Worm (Caenorhabditis elegans): ENCODE data around the gene srh-171.

The srh-171 gene

ce11 chrV:19999100-19999499 lies 33.6 kb downstream of the srh-171 start:
- TF ChIP-seq unc-39 (tag; optimal IDR thresholded peaks at IDR 0.05) = no peak
- no peak for TF ChIP-seq nhr-2 (tag; optimal IDR thresholded peaks at IDR 0.05)
- no peak for TF ChIP-seq ceh-39 (tag; optimal IDR thresholded peaks at IDR 0.05)
- no peak for TF ChIP-seq mls-2 (tag; optimal IDR thresholded peaks at IDR 0.05)
- TF ChIP-seq elt-1 (tag; optimal IDR thresholded peaks at IDR 0.05; ENCODE audit: borderline replicate concordance, insufficient read depth) = no peak
- no peak for TF ChIP-seq zip-8 (tag; optimal IDR thresholded peaks at IDR 0.05)
- TF ChIP-seq unc-62 (GFP tag; optimal IDR thresholded peaks at IDR 0.05) = no peak
- no peak for TF ChIP-seq bed-3 (GFP tag; optimal IDR thresholded peaks at IDR 0.05)
- no peak for TF ChIP-seq tbx-8 (GFP tag; optimal IDR thresholded peaks at IDR 0.05)
- TF ChIP-seq ham-2 (GFP tag; optimal IDR thresholded peaks at IDR 0.05) = no peak
- no peak for TF ChIP-seq mab-5 (tag; optimal IDR thresholded peaks at IDR 0.05)
- no peak for TF ChIP-seq nhr-28 (tag; optimal IDR thresholded peaks at IDR 0.05)
- TF ChIP-seq ces-1 (GFP tag; optimal IDR thresholded peaks at IDR 0.05) = no peak
- TF ChIP-seq lin-32 (GFP tag; optimal IDR thresholded peaks at IDR 0.05) = no peak
- TF ChIP-seq elt-3 (tag; optimal IDR thresholded peaks at IDR 0.05) = no peak
- no peak for TF ChIP-seq M03D4.4 (tag; optimal IDR thresholded peaks at IDR 0.05)
- TF ChIP-seq mep-1 (tag; optimal IDR thresholded peaks at IDR 0.05) = no peak
- TF ChIP-seq ceh-83 (GFP tag; optimal IDR thresholded peaks at IDR 0.05) = no peak

- no peak for TF ChIP-seq flh-1 (GFP tag; optimal IDR thresholded peaks at IDR 0.05)
- no peak for TF ChIP-seq cnd-1 (tag; optimal IDR thresholded peaks at IDR 0.05)
- TF ChIP-seq lsy-2 (tag; optimal IDR thresholded peaks at IDR 0.05) = no peak
- no peak for TF ChIP-seq ceh-39 (tag; optimal IDR thresholded peaks at IDR 0.05)
- no peak for TF ChIP-seq ztf-11 (tag; optimal IDR thresholded peaks at IDR 0.05)
- TF ChIP-seq mab-5 (tag; optimal IDR thresholded peaks at IDR 0.05) = no peak
- TF ChIP-seq bed-3 (GFP tag; optimal IDR thresholded peaks at IDR 0.05) = no peak
Measured at ce11 chrV:19999789-20000188, 34.3 kb downstream of the srh-171 start.

ce11 chrV:20000639-20001038 lies 35.1 kb downstream of the srh-171 start:
- no peak for TF ChIP-seq lsy-2 (tag; optimal IDR thresholded peaks at IDR 0.05)
- no peak for TF ChIP-seq ham-2 (GFP tag; optimal IDR thresholded peaks at IDR 0.05)
- TF ChIP-seq lin-13 (tag; optimal IDR thresholded peaks at IDR 0.05) = no peak
- no peak for TF ChIP-seq flh-1 (GFP tag; optimal IDR thresholded peaks at IDR 0.05)
- no peak for TF ChIP-seq pha-4 (tag; optimal IDR thresholded peaks at IDR 0.05)
- TF ChIP-seq elt-3 (tag; optimal IDR thresholded peaks at IDR 0.05) = no peak
- TF ChIP-seq ces-1 (GFP tag; optimal IDR thresholded peaks at IDR 0.05) = no peak
- no peak for TF ChIP-seq blmp-1 (tag; optimal IDR thresholded peaks at IDR 0.05)
- TF ChIP-seq mep-1 (tag; optimal IDR thresholded peaks at IDR 0.05) = no peak
- no peak for TF ChIP-seq sptf-1 (tag; optimal IDR thresholded peaks at IDR 0.05)
- no peak for TF ChIP-seq nhr-28 (tag; optimal IDR thresholded peaks at IDR 0.05)
- TF ChIP-seq nhr-237 (tag; optimal IDR thresholded peaks at IDR 0.05) = no peak
- TF ChIP-seq bed-3 (GFP tag; optimal IDR thresholded peaks at IDR 0.05) = no peak
- TF ChIP-seq nhr-76 (tag; optimal IDR thresholded peaks at IDR 0.05) = no peak
- TF ChIP-seq unc-62 (GFP tag; optimal IDR thresholded peaks at IDR 0.05) = no peak
- no peak for TF ChIP-seq tbx-8 (GFP tag; optimal IDR thresholded peaks at IDR 0.05)

- TF ChIP-seq cnd-1 (tag; optimal IDR thresholded peaks at IDR 0.05) (no peak), ceh-83 (GFP tag; optimal IDR thresholded peaks at IDR 0.05) (no peak), nhr-76 (tag; optimal IDR thresholded peaks at IDR 0.05) (no peak), elt-3 (tag; optimal IDR thresholded peaks at IDR 0.05) (no peak), ham-2 (GFP tag; optimal IDR thresholded peaks at IDR 0.05) (no peak), sptf-1 (tag; optimal IDR thresholded peaks at IDR 0.05) (peak; percentile 3), mep-1 (tag; optimal IDR thresholded peaks at IDR 0.05) (no peak), lin-13 (tag; optimal IDR thresholded peaks at IDR 0.05) (no peak), unc-39 (tag; optimal IDR thresholded peaks at IDR 0.05) (no peak)
Measured at ce11 chrV:20002194-20002593, 36.7 kb downstream of the srh-171 start.

ce11 chrV:20004385-20004784 lies 38.9 kb downstream of the srh-171 start, which contains the start of gene unc-51:
unc-51 (minus strand) TSS chrV:20004485.
- TF ChIP-seq elt-3 (tag; optimal IDR thresholded peaks at IDR 0.05) (no peak), bed-3 (GFP tag; optimal IDR thresholded peaks at IDR 0.05) (no peak), hlh-1 (tag; optimal IDR thresholded peaks at IDR 0.05) (no peak), M03D4.4 (tag; optimal IDR thresholded peaks at IDR 0.05) (no peak), mep-1 (tag; optimal IDR thresholded peaks at IDR 0.05) (no peak), zip-8 (tag; optimal IDR thresholded peaks at IDR 0.05) (no peak), unc-39 (tag; optimal IDR thresholded peaks at IDR 0.05) (no peak), nhr-237 (tag; optimal IDR thresholded peaks at IDR 0.05) (no peak), lin-13 (tag; optimal IDR thresholded peaks at IDR 0.05) (no peak), lsy-2 (tag; optimal IDR thresholded peaks at IDR 0.05) (no peak), drap-1 (GFP tag; optimal IDR thresholded peaks at IDR 0.05) (no peak), elt-1 (tag; optimal IDR thresholded peaks at IDR 0.05; ENCODE audit: borderline replicate concordance, insufficient read depth) (no peak), tbx-8 (GFP tag; optimal IDR thresholded peaks at IDR 0.05) (no peak), ham-2 (GFP tag; optimal IDR thresholded peaks at IDR 0.05) (no peak), unc-120 (tag; optimal IDR thresholded peaks at IDR 0.05; ENCODE audit: poor library complexity, severe bottlenecking) (no peak), pha-4 (tag; optimal IDR thresholded peaks at IDR 0.05) (no peak), nhr-76 (tag; optimal IDR thresholded peaks at IDR 0.05) (no peak), flh-1 (GFP tag; optimal IDR thresholded peaks at IDR 0.05) (no peak), ces-1 (GFP tag; optimal IDR thresholded peaks at IDR 0.05) (no peak)
